Fruit fly (Drosophila melanogaster) whole organism: Measurements from ENCODE around the gene Ras64B.

ENCODE experiments used
- CG8478 ChIP-seq: fragments of >200 bp; optimal IDR thresholded peaks from 2 replicates; lab custom pipeline; 2018; ENCODE audit warnings: inconsistent platforms
- Dll ChIP-seq: fragments of >200 bp; optimal IDR thresholded peaks from 2 replicates; lab custom pipeline; 2017
- EcR ChIP-seq, 2 experiments: fragments of >200 bp; optimal IDR thresholded peaks; 2 replicates each; lab custom pipeline; 2017; ENCODE audit warnings: missing biosample characterization in 2 of 2, missing genetic modification characterization in 2 of 2, missing genetic modification reagents in 2 of 2
- pan ChIP-seq: fragments of >200 bp; optimal IDR thresholded peaks from 2 replicates; lab custom pipeline; 2017
- psq ChIP-seq: fragments of >200 bp; optimal IDR thresholded peaks from 2 replicates; lab custom pipeline; 2017
- usp ChIP-seq: fragments of >200 bp; optimal IDR thresholded peaks from 2 replicates; lab custom pipeline; 2017; ENCODE audit warnings: missing biosample characterization, missing genetic modification characterization, mixed read lengths

dm6 chr3L:4177981-4178562 is 39.2 kb downstream of the Ras64B start, which contains the start of gene Teh4:
- no peak for TF ChIP-seq psq
- TF ChIP-seq CG8478 (lab: Kevin White, UChicago), result no peak
- TF ChIP-seq EcR (GFP tag; optimal IDR thresholded peaks at IDR 0.05; lab: Kevin White, UChicago), result no peak
- no peak for TF ChIP-seq pan (lab: Kevin White, UChicago)
- no peak for TF ChIP-seq usp
- no peak for TF ChIP-seq Dll
